Worm (Caenorhabditis elegans) whole organism, mixed stage, embryonic: ENCODE measurements around the gene hda-5.

Source experiments
- ceh-43 ChIP-seq: fragments of 200-800 bp; sonication (Bioruptor generic); optimal IDR thresholded peaks from 2 replicates; lab custom pipeline; 2018; ENCODE audit warnings: mild to moderate bottlenecking, missing genetic modification characterization, moderate library complexity, missing compliant biosample characterization
- ces-1 ChIP-seq: fragments of 150-350 bp; optimal IDR thresholded peaks from 2 replicates; lab custom pipeline; 2014; ENCODE audit warnings: missing biosample characterization, missing genetic modification reagents, missing genetic modification characterization
- nhr-237 ChIP-seq: fragments of 150-350 bp; optimal IDR thresholded peaks from 2 replicates; lab custom pipeline; 2014; ENCODE audit warnings: missing biosample characterization, missing genetic modification characterization
- sptf-1 ChIP-seq: sonication (generic microtip); optimal IDR thresholded peaks from 2 replicates; lab custom pipeline; 2017; ENCODE audit warnings: mild to moderate bottlenecking, missing genetic modification characterization, moderate library complexity, missing compliant biosample characterization
- unc-120 ChIP-seq: sonication (generic microtip); optimal IDR thresholded peaks from 2 replicates; lab custom pipeline; 2017; ENCODE audit warnings: missing genetic modification characterization, missing compliant biosample characterization; ENCODE audit not compliant: poor library complexity, severe bottlenecking
- unc-62 ChIP-seq: fragments of 150-350 bp; optimal IDR thresholded peaks from 2 replicates; lab custom pipeline; 2014; ENCODE audit warnings: missing biosample characterization, missing genetic modification reagents, missing genetic modification characterization

- TF ChIP-seq ceh-43 (GFP tag; lab: Kevin White, UChicago), result no peak
- TF ChIP-seq sptf-1 (tag; lab: Kevin White, UChicago), result peak; percentile 58
- peak; percentile 99 for TF ChIP-seq unc-120 (tag; lab: Kevin White, UChicago)
- TF ChIP-seq nhr-237 (tag; lab: Kevin White, UChicago), result peak; percentile 35
- peak; percentile 71 for TF ChIP-seq unc-62 (GFP tag; lab: Kevin White, UChicago)
- peak; percentile 42 for TF ChIP-seq ces-1 (GFP tag; lab: Kevin White, UChicago)
These were observed 49.2 kb upstream of the hda-5 start for ce11 chrII:11749490-11750172.
